Worm (Caenorhabditis elegans) whole organism, early embryonic: ENCODE results near the gene C16C8.21.

Source experiments
- B0310.2 ChIP-seq: sonication (generic microtip); optimal IDR thresholded peaks from 2 replicates; lab custom pipeline; 2016; ENCODE audit warnings: mild to moderate bottlenecking, missing genetic modification characterization, missing compliant biosample characterization
- F13C5.2 ChIP-seq: sonication (generic microtip); optimal IDR thresholded peaks from 2 replicates; lab custom pipeline; 2017; ENCODE audit warnings: mild to moderate bottlenecking, missing genetic modification characterization, inconsistent platforms, missing compliant biosample characterization
- aly-1 ChIP-seq: sonication (generic microtip); optimal IDR thresholded peaks from 2 replicates; lab custom pipeline; 2016; ENCODE audit warnings: missing genetic modification characterization, missing compliant biosample characterization
- ama-1 ChIP-seq: fragments of 150-350 bp; optimal IDR thresholded peaks from 2 replicates; lab custom pipeline; 2014
- ceh-13 ChIP-seq: fragments of 200-800 bp; sonication (Bioruptor generic); optimal IDR thresholded peaks from 2 replicates; lab custom pipeline; 2018; ENCODE audit warnings: mild to moderate bottlenecking, missing genetic modification characterization, missing compliant biosample characterization
- ceh-36 ChIP-seq: sonication (generic microtip); optimal IDR thresholded peaks from 2 replicates; lab custom pipeline; 2016; ENCODE audit warnings: missing genetic modification characterization, inconsistent platforms, missing compliant biosample characterization
- ets-7 ChIP-seq: sonication (generic microtip); optimal IDR thresholded peaks from 2 replicates; lab custom pipeline; 2016; ENCODE audit warnings: missing genotype, missing genetic modification characterization, missing compliant biosample characterization
- flt-1 ChIP-seq: fragments of 200-800 bp; sonication (Bioruptor generic); IDR thresholded peaks from 2 replicates; pipeline ENCODE4 v1.3.6; 2022; ENCODE audit warnings: missing genetic modification characterization, missing compliant biosample characterization
- hmbx-1 ChIP-seq: sonication (generic microtip); optimal IDR thresholded peaks from 2 replicates; lab custom pipeline; 2016; ENCODE audit warnings: mild to moderate bottlenecking, missing genetic modification characterization, missing compliant biosample characterization
- hmg-4 ChIP-seq: fragments of 200-800 bp; sonication (Bioruptor generic); optimal IDR thresholded peaks from 2 replicates; lab custom pipeline; 2018; ENCODE audit warnings: mild to moderate bottlenecking, missing genetic modification characterization, missing compliant biosample characterization
- hnd-1 ChIP-seq: sonication (generic microtip); optimal IDR thresholded peaks from 2 replicates; lab custom pipeline; 2016; ENCODE audit warnings: missing genetic modification characterization, missing compliant biosample characterization
- pes-1 ChIP-seq: fragments of 200-800 bp; sonication (Bioruptor generic); IDR thresholded peaks from 2 replicates; pipeline ENCODE4 v1.3.6; 2022; ENCODE audit warnings: missing genetic modification reagents, missing genetic modification characterization, missing compliant biosample characterization
- scrt-1 ChIP-seq: fragments of 200-800 bp; sonication (Bioruptor generic); IDR thresholded peaks from 2 replicates; pipeline ENCODE4 v1.3.6; 2022; ENCODE audit warnings: missing genetic modification characterization, missing compliant biosample characterization
- sea-1 ChIP-seq: fragments of 200-800 bp; sonication (Bioruptor generic); conservative IDR thresholded peaks from 2 replicates; pipeline ENCODE4 v1.3.6; 2022; ENCODE audit warnings: missing genetic modification characterization, missing compliant biosample characterization
- tbx-11 ChIP-seq: fragments of 200-800 bp; sonication (Bioruptor generic); IDR thresholded peaks from 2 replicates; pipeline ENCODE4 v1.3.6; 2022; ENCODE audit warnings: missing genetic modification characterization, missing compliant biosample characterization
- tbx-37 ChIP-seq: fragments of 200-800 bp; sonication (Bioruptor generic); conservative IDR thresholded peaks from 2 replicates; pipeline ENCODE4 v1.3.6; 2022; ENCODE audit warnings: missing genetic modification reagents, missing genetic modification characterization, missing compliant biosample characterization
- tra-4 ChIP-seq: sonication (generic microtip); optimal IDR thresholded peaks from 2 replicates; lab custom pipeline; 2017; ENCODE audit warnings: missing genetic modification characterization, missing compliant biosample characterization

The C16C8.21 gene

ce11 chrII:3439244-3439698 lies 8.7 kb upstream of the C16C8.21 start:
- TF ChIP-seq tra-4 (tag; lab: Kevin White, UChicago) = no peak
- peak; percentile 76 for TF ChIP-seq ceh-36
- TF ChIP-seq hmbx-1 (tag; lab: Kevin White, UChicago) = no peak
- TF ChIP-seq B0310.2 (tag; lab: Kevin White, UChicago) = peak; percentile 70
- peak; percentile 52; the same call in 1 of the 2 replicates for TF ChIP-seq sea-1 (GFP tag; lab: Robert Waterston, UW)
- peak; percentile 71 for TF ChIP-seq hmg-4
- TF ChIP-seq ceh-13 (GFP tag; lab: Kevin White, UChicago) = peak; percentile 35
- TF ChIP-seq flt-1 = peak; percentile 73
- peak; percentile 74 for TF ChIP-seq scrt-1 (GFP tag; lab: Robert Waterston, UW)
- TF ChIP-seq pes-1 (GFP tag; lab: Robert Waterston, UW) = peak; percentile 84
- TF ChIP-seq aly-1 = peak; percentile 67
- TF ChIP-seq ets-7 (tag; lab: Kevin White, UChicago) = peak; percentile 39
- TF ChIP-seq F13C5.2 (tag; lab: Kevin White, UChicago) = peak; percentile 13
- peak; percentile 48 for TF ChIP-seq tbx-37 (GFP tag; lab: Robert Waterston, UW)
- TF ChIP-seq hnd-1 (tag; lab: Kevin White, UChicago) = peak; percentile 62
- no peak for TF ChIP-seq ama-1
- TF ChIP-seq tbx-11 (GFP tag; lab: Robert Waterston, UW) = peak; percentile 67

- no peak for TF ChIP-seq tbx-11 (GFP tag; lab: Robert Waterston, UW)
- no peak for TF ChIP-seq aly-1
- TF ChIP-seq ama-1 = no peak
- TF ChIP-seq ceh-36 = no peak
- TF ChIP-seq hmg-4 = no peak
- no peak for TF ChIP-seq pes-1 (GFP tag; lab: Robert Waterston, UW)
- no peak for TF ChIP-seq scrt-1 (GFP tag; lab: Robert Waterston, UW)
- TF ChIP-seq tbx-37 (GFP tag; lab: Robert Waterston, UW) = no peak
- no peak for TF ChIP-seq F13C5.2 (tag; lab: Kevin White, UChicago)
- no peak for TF ChIP-seq tra-4 (tag; lab: Kevin White, UChicago)
- no peak for TF ChIP-seq ceh-13 (GFP tag; lab: Kevin White, UChicago)
- TF ChIP-seq ets-7 (tag; lab: Kevin White, UChicago) = no peak
- TF ChIP-seq B0310.2 (tag; lab: Kevin White, UChicago) = no peak
- TF ChIP-seq hnd-1 (tag; lab: Kevin White, UChicago) = no peak
- no peak for TF ChIP-seq flt-1
- TF ChIP-seq hmbx-1 (tag; lab: Kevin White, UChicago) = no peak
- no peak for TF ChIP-seq sea-1 (GFP tag; lab: Robert Waterston, UW)
Measured at ce11 chrII:3439842-3440640, 8.0 kb upstream of the C16C8.21 start.

- TF ChIP-seq ceh-36 (no peak), flt-1 (no peak)
Measured at ce11 chrII:3440641-3440926, 7.4 kb upstream of the C16C8.21 start, which contains the start of gene C16C8.17. TSS of gene C16C8.17 (plus strand) at chrII:3440827.

- TF ChIP-seq hmg-4 = no peak
- no peak for TF ChIP-seq hnd-1 (tag; lab: Kevin White, UChicago)
- no peak for TF ChIP-seq ceh-36
- no peak for TF ChIP-seq tra-4 (tag; lab: Kevin White, UChicago)
- TF ChIP-seq scrt-1 (GFP tag; lab: Robert Waterston, UW) = no peak
- no peak for TF ChIP-seq tbx-11 (GFP tag; lab: Robert Waterston, UW)
- TF ChIP-seq flt-1 = no peak
- TF ChIP-seq aly-1 = no peak
- TF ChIP-seq sea-1 (GFP tag; lab: Robert Waterston, UW) = no peak
- no peak for TF ChIP-seq B0310.2 (tag; lab: Kevin White, UChicago)
- no peak for TF ChIP-seq tbx-37 (GFP tag; lab: Robert Waterston, UW)
- no peak for TF ChIP-seq ama-1
- TF ChIP-seq F13C5.2 (tag; lab: Kevin White, UChicago) = no peak
- TF ChIP-seq ceh-13 (GFP tag; lab: Kevin White, UChicago) = no peak
- TF ChIP-seq ets-7 (tag; lab: Kevin White, UChicago) = no peak
- no peak for TF ChIP-seq hmbx-1 (tag; lab: Kevin White, UChicago)
- TF ChIP-seq pes-1 (GFP tag; lab: Robert Waterston, UW) = no peak
Measured at ce11 chrII:3441377-3441776, 6.6 kb upstream of the C16C8.21 start, which contains the start of gene C16C8.27. TSS of gene C16C8.27 (plus strand) at chrII:3441677.

ce11 chrII:3443154-3443553 lies 4.9 kb upstream of the C16C8.21 start, which contains the start of gene C16C8.22:
TSS of gene C16C8.22 (minus strand) at chrII:3443254.
- no peak for TF ChIP-seq ets-7 (tag; lab: Kevin White, UChicago)
- no peak for TF ChIP-seq hnd-1 (tag; lab: Kevin White, UChicago)
- TF ChIP-seq tbx-37 (GFP tag; lab: Robert Waterston, UW) = no peak
- TF ChIP-seq ceh-13 (GFP tag; lab: Kevin White, UChicago) = no peak
- TF ChIP-seq F13C5.2 (tag; lab: Kevin White, UChicago) = no peak
- TF ChIP-seq tra-4 (tag; lab: Kevin White, UChicago) = no peak
- no peak for TF ChIP-seq pes-1 (GFP tag; lab: Robert Waterston, UW)
- no peak for TF ChIP-seq B0310.2 (tag; lab: Kevin White, UChicago)
- no peak for TF ChIP-seq sea-1 (GFP tag; lab: Robert Waterston, UW)

ce11 chrII:3444280-3444679 lies 3.7 kb upstream of the C16C8.21 start, which contains the start of gene C16C8.4:
TSS of gene C16C8.4 (minus strand) at chrII:3444380.
- TF ChIP-seq ama-1 (no peak), aly-1 (no peak), tbx-37 (GFP tag; lab: Robert Waterston, UW) (no peak), scrt-1 (GFP tag; lab: Robert Waterston, UW) (no peak), hmg-4 (no peak), pes-1 (GFP tag; lab: Robert Waterston, UW) (no peak), flt-1 (no peak), hmbx-1 (tag; lab: Kevin White, UChicago) (no peak), ceh-13 (GFP tag; lab: Kevin White, UChicago) (no peak), sea-1 (GFP tag; lab: Robert Waterston, UW) (no peak), ets-7 (tag; lab: Kevin White, UChicago) (no peak), ceh-36 (no peak), hnd-1 (tag; lab: Kevin White, UChicago) (no peak), tbx-11 (GFP tag; lab: Robert Waterston, UW) (no peak), B0310.2 (tag; lab: Kevin White, UChicago) (no peak), F13C5.2 (tag; lab: Kevin White, UChicago) (no peak), tra-4 (tag; lab: Kevin White, UChicago) (no peak)
